Fruit fly (Drosophila melanogaster) whole organism, wandering third instar larva: Measurements from ENCODE around the gene lectin-24Db.

ENCODE experiments used
- Abd-B ChIP-seq: fragments of >200 bp; optimal IDR thresholded peaks from 2 replicates; lab custom pipeline; 2017; ENCODE audit warnings: missing biosample characterization, missing genetic modification characterization
- CG32264 ChIP-seq: fragments of 200-800 bp; sonication (Bioruptor generic); optimal IDR thresholded peaks from 2 replicates; lab custom pipeline; 2016; ENCODE audit warnings: missing biosample characterization, missing genetic modification characterization
- CG9705 ChIP-seq: fragments of 200-800 bp; sonication (Bioruptor generic); optimal IDR thresholded peaks from 2 replicates; lab custom pipeline; 2018; ENCODE audit warnings: missing biosample characterization, mild to moderate bottlenecking, missing genetic modification characterization
- Dif ChIP-seq: fragments of 200-275, 200-300 bp; sonication (Bioruptor generic); optimal IDR thresholded peaks from 2 replicates; lab custom pipeline; 2018; ENCODE audit warnings: missing biosample characterization, missing genetic modification characterization; ENCODE audit not compliant: partially characterized antibody
- GATAd ChIP-seq: sonication (Bioruptor generic); optimal IDR thresholded peaks from 2 replicates; lab custom pipeline; 2016; ENCODE audit warnings: missing biosample characterization, missing genetic modification characterization
- HLH106 ChIP-seq: fragments of 200-800 bp; optimal IDR thresholded peaks from 3 replicates; lab custom pipeline; 2019; ENCODE audit warnings: missing biosample characterization, mild to moderate bottlenecking, missing genetic modification characterization, moderate library complexity
- Hnf4 ChIP-seq: fragments of 200-800 bp; sonication (Bioruptor generic); optimal IDR thresholded peaks from 2 replicates; lab custom pipeline; 2016; ENCODE audit warnings: missing biosample characterization, mild to moderate bottlenecking, missing genetic modification characterization
- Hr83 ChIP-seq: fragments of 200-300 bp; sonication (Bioruptor generic); optimal IDR thresholded peaks from 2 replicates; lab custom pipeline; 2016; ENCODE audit warnings: missing biosample characterization, mild to moderate bottlenecking, missing genetic modification characterization, moderate library complexity; ENCODE audit not compliant: poor library complexity, severe bottlenecking
- Jra ChIP-seq: sonication (Bioruptor generic); optimal IDR thresholded peaks from 2 replicates; lab custom pipeline; 2016; ENCODE audit warnings: missing biosample characterization, missing genetic modification characterization
- Mio ChIP-seq: sonication (Bioruptor generic); optimal IDR thresholded peaks from 2 replicates; lab custom pipeline; 2016; ENCODE audit warnings: missing biosample characterization, missing genetic modification characterization
- Myc ChIP-seq: fragments of >200 bp; optimal IDR thresholded peaks from 2 replicates; lab custom pipeline; 2017
- OdsH ChIP-seq: fragments of 200-800 bp; sonication (Bioruptor generic); optimal IDR thresholded peaks from 2 replicates; lab custom pipeline; 2016; ENCODE audit warnings: missing biosample characterization, mild to moderate bottlenecking, missing genetic modification characterization
- Rel ChIP-seq, 2 experiments: fragments of 200-800 bp; sonication (Bioruptor generic) in 1 of 2; optimal IDR thresholded peaks; 2 replicates in 1 of 2; 3 replicates in 1 of 2; lab custom pipeline; 2016 to 2019; ENCODE audit warnings: mild to moderate bottlenecking in 2 of 2, missing biosample characterization in 2 of 2, missing genetic modification characterization in 2 of 2, moderate library complexity in 1 of 2
- Sp1 ChIP-seq: fragments of 200-800 bp; sonication (Bioruptor generic); optimal IDR thresholded peaks from 3 replicates; lab custom pipeline; 2019; ENCODE audit warnings: missing biosample characterization, mild to moderate bottlenecking, missing genetic modification characterization, moderate library complexity
- Vsx2 ChIP-seq: fragments of 200-300, 225-300 bp; sonication (Bioruptor generic); optimal IDR thresholded peaks from 2 replicates; lab custom pipeline; 2018; ENCODE audit warnings: missing biosample characterization, missing genetic modification characterization; ENCODE audit not compliant: partially characterized antibody
- br ChIP-seq: fragments of 200-800 bp; sonication (Bioruptor generic); optimal IDR thresholded peaks from 2 replicates; lab custom pipeline; 2016; ENCODE audit warnings: missing biosample characterization, missing genetic modification characterization
- dmrt93B ChIP-seq: fragments of 200-800 bp; sonication (Bioruptor generic); optimal IDR thresholded peaks from 2 replicates; lab custom pipeline; 2018; ENCODE audit warnings: missing biosample characterization, mild to moderate bottlenecking, missing genetic modification characterization
- dsf ChIP-seq: sonication (Bioruptor generic); optimal IDR thresholded peaks from 2 replicates; lab custom pipeline; 2016; ENCODE audit warnings: missing biosample characterization, missing genetic modification characterization, borderline replicate concordance
- ey ChIP-seq: fragments of 200-800 bp; sonication (Bioruptor generic); optimal IDR thresholded peaks from 2 replicates; lab custom pipeline; 2016; ENCODE audit warnings: missing biosample characterization, missing genetic modification characterization
- foxo ChIP-seq, 2 experiments: fragments of 200-800 bp; sonication (Bioruptor generic); optimal IDR thresholded peaks; 2 replicates in 1 of 2; 3 replicates in 1 of 2; lab custom pipeline; 2016 to 2017; ENCODE audit warnings: missing biosample characterization in 2 of 2, missing genetic modification characterization in 2 of 2
- fru ChIP-seq: fragments of 200-800 bp; sonication (Bioruptor generic); optimal IDR thresholded peaks from 3 replicates; lab custom pipeline; 2016; ENCODE audit warnings: missing biosample characterization, mild to moderate bottlenecking, missing genetic modification characterization
- h ChIP-seq: fragments of 200-800 bp; sonication (Bioruptor generic); optimal IDR thresholded peaks from 3 replicates; lab custom pipeline; 2016; ENCODE audit warnings: missing biosample characterization, mild to moderate bottlenecking, missing genetic modification characterization
- jim ChIP-seq: fragments of 175-275, 200-325 bp; sonication (Bioruptor generic); optimal IDR thresholded peaks from 2 replicates; lab custom pipeline; 2016; ENCODE audit warnings: missing biosample characterization, mild to moderate bottlenecking, missing genetic modification characterization
- lola ChIP-seq: fragments of >200 bp; optimal IDR thresholded peaks from 2 replicates; lab custom pipeline; 2017; ENCODE audit warnings: missing biosample characterization, missing genetic modification characterization
- pan ChIP-seq: fragments of >200 bp; optimal IDR thresholded peaks from 2 replicates; lab custom pipeline; 2017
- psq ChIP-seq: fragments of 200-800 bp; sonication (Bioruptor generic); optimal IDR thresholded peaks from 3 replicates; lab custom pipeline; 2017; ENCODE audit warnings: missing biosample characterization, mild to moderate bottlenecking, missing genetic modification characterization, moderate library complexity
- rgr ChIP-seq: fragments of 200-800 bp; sonication (Bioruptor generic); optimal IDR thresholded peaks from 3 replicates; lab custom pipeline; 2016; ENCODE audit warnings: missing biosample characterization, mild to moderate bottlenecking, missing genetic modification characterization
- sage ChIP-seq: fragments of 200-800 bp; sonication (Bioruptor generic); optimal IDR thresholded peaks from 2 replicates; lab custom pipeline; 2016; ENCODE audit warnings: missing biosample characterization, mild to moderate bottlenecking, missing genetic modification characterization
- tai ChIP-seq: sonication (Bioruptor generic); optimal IDR thresholded peaks from 2 replicates; lab custom pipeline; 2016; ENCODE audit warnings: missing biosample characterization, missing genetic modification characterization
- woc ChIP-seq: sonication (Bioruptor generic); optimal IDR thresholded peaks from 2 replicates; lab custom pipeline; 2016; ENCODE audit warnings: missing biosample characterization, mild to moderate bottlenecking, missing genetic modification characterization

Gene lectin-24Db

DNA sequence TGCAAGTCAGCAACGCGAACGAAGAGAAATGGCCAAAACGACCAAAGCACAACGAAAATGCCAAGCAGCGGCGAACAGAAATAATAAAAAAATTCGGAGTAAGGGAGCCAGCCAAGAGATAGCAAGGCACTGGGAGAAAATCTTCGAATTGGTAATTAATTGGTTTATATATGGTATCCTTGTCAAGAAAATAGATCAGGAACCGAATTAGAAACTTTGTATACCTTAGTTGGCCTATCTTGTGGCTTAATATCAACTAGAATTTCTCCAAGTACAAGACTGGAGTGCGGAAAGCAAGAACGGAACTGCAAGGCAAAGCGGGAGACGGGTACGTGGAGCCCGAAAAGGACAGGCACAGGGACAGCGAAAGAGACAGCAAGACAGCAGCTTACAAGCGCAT lies 8.0 kb upstream of the lectin-24Db start:
- no peak for TF ChIP-seq Rel (GFP tag; optimal IDR thresholded peaks at IDR 0.05; lab: Kevin White, UChicago)
- no peak for TF ChIP-seq Rel (tag; optimal IDR thresholded peaks at IDR 0.05; lab: Kevin White, UChicago)
- TF ChIP-seq br (GFP tag; lab: Kevin White, UChicago): no peak
- peak; percentile 36 for TF ChIP-seq h
- no peak for TF ChIP-seq Hr83 (GFP tag; lab: Kevin White, UChicago)
- TF ChIP-seq pan: no peak
- TF ChIP-seq Mio (GFP tag; lab: Kevin White, UChicago): no peak
- peak; percentile 4 for TF ChIP-seq psq (GFP tag; lab: Kevin White, UChicago)
- no peak for TF ChIP-seq sage (GFP tag; lab: Kevin White, UChicago)
- no peak for TF ChIP-seq GATAd (GFP tag; lab: Kevin White, UChicago)
- peak; percentile 5 for TF ChIP-seq rgr (GFP tag; lab: Kevin White, UChicago)
- no peak for TF ChIP-seq dsf
- TF ChIP-seq foxo (GFP tag; optimal IDR thresholded peaks at IDR 0.05; lab: Kevin White, UChicago): peak in 1 of 2 experiments; percentile 29
- no peak for TF ChIP-seq Sp1
- no peak for TF ChIP-seq fru (GFP tag; lab: Kevin White, UChicago)
- no peak for TF ChIP-seq Hnf4
- no peak for TF ChIP-seq OdsH (GFP tag; lab: Kevin White, UChicago)
- TF ChIP-seq Myc (lab: Kevin White, UChicago): no peak
- TF ChIP-seq Vsx2: no peak
- peak; percentile 23 for TF ChIP-seq woc (GFP tag; lab: Kevin White, UChicago)
- no peak for TF ChIP-seq tai (GFP tag; lab: Kevin White, UChicago)
- TF ChIP-seq CG9705 (GFP tag; lab: Kevin White, UChicago): no peak
- no peak for TF ChIP-seq Jra (GFP tag; lab: Kevin White, UChicago)
- TF ChIP-seq Abd-B (GFP tag; lab: Kevin White, UChicago): no peak
- TF ChIP-seq Dif (GFP tag; lab: Kevin White, UChicago): no peak

DNA sequence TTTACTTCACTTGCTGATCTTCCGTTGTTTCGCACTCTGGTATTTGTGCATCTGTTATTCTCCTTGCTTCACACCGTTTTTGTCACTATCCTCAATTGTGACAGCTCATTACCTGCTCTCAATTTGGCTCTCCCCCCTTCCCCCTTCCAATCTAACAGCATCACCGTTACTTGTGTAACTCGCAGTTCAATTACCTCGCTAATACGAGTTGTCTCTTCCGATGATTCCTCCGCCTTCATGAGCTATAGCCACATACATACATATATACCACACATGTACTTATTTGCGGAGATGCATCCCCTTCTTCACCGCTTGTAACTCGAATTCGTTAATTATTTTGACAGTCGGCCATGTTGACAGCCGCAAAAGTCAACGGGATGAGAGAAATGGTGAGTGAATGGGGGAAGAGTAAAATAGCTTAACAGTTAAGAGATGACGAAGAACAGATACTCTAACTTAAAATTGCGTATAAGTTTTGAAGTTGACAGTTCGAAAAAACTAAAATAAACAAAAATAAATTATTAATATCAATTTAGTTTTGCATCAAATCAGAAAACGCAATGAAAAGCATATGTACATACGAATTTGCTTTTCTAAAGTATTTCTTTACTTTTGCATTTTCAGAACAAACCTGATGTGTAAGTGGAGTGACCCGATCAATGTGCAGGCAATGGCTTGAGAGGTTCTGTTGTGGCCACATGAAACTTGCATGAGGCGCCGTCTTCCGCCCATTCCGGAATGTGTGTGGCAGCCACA lies 2.5 kb upstream of the lectin-24Db start:
- TF ChIP-seq GATAd (GFP tag; lab: Kevin White, UChicago) (no peak), lola (GFP tag; lab: Kevin White, UChicago) (no peak), woc (GFP tag; lab: Kevin White, UChicago) (peak; percentile 51), sage (GFP tag; lab: Kevin White, UChicago) (no peak), CG32264 (GFP tag; lab: Kevin White, UChicago) (no peak), psq (GFP tag; lab: Kevin White, UChicago) (no peak), tai (GFP tag; lab: Kevin White, UChicago) (no peak), HLH106 (tag; lab: Kevin White, UChicago) (peak; percentile 27), rgr (GFP tag; lab: Kevin White, UChicago) (no peak), h (peak; percentile 20), dmrt93B (no peak), Abd-B (GFP tag; lab: Kevin White, UChicago) (no peak), pan (no peak), foxo (GFP tag; optimal IDR thresholded peaks at IDR 0.05; lab: Kevin White, UChicago) (peak in 1 of 2 experiments; percentile 30), OdsH (GFP tag; lab: Kevin White, UChicago) (peak; percentile 3), br (GFP tag; lab: Kevin White, UChicago) (no peak)

DNA sequence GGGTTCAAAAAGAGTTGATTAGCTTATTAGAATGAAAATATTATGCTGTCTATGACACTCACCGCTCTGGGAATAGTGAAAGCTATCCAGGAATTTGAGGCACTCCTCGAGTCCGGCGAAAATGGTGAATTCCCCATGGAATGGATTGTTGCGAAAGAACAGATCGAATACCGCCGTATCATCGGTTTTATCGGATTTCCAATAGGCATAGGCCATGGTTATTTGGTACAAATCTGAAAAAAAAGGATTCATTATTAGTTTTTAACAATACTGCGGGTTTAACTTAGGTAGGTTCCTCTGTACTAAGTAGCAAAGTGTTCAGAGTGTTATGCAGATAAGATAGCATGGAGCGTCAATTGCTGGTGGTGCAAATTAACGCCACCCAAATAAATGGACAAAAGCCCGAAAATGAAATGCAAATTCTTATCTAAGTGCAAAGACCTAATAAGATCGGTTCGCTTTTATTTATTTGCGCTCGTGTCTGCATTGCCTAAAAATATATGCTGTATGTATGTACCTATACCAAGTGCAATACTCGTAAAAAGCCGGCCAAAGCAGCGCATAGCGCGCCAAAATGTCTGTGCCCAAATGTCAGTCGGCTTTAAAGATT lies 7.9 kb downstream of the lectin-24Db start:
- TF ChIP-seq jim (GFP tag; lab: Kevin White, UChicago) (no peak), sage (GFP tag; lab: Kevin White, UChicago) (peak; percentile 23), Rel (GFP tag; optimal IDR thresholded peaks at IDR 0.05; lab: Kevin White, UChicago) (no peak), Rel (tag; optimal IDR thresholded peaks at IDR 0.05; lab: Kevin White, UChicago) (peak; percentile 70), br (GFP tag; lab: Kevin White, UChicago) (peak; percentile 43), foxo (GFP tag; optimal IDR thresholded peaks at IDR 0.05; lab: Kevin White, UChicago) (peak in 1 of 2 experiments; percentile 56), rgr (GFP tag; lab: Kevin White, UChicago) (peak; percentile 52), Hnf4 (no peak), OdsH (GFP tag; lab: Kevin White, UChicago) (peak; percentile 25), woc (GFP tag; lab: Kevin White, UChicago) (peak; percentile 22), h (peak; percentile 59), psq (GFP tag; lab: Kevin White, UChicago) (peak; percentile 8), ey (GFP tag; lab: Kevin White, UChicago) (peak; percentile 30), Sp1 (no peak)
